Fruit fly (Drosophila melanogaster): Measurements from ENCODE around the gene Ir87a.

The Ir87a gene

dm6 chr3R:13434325-13435168 is 14.5 kb downstream of the Ir87a start, which contains the start of gene yrt:
Gene yrt, minus strand, starts transcription at chr3R:13434984.
- no peak for TF ChIP-seq CG1620 (GFP tag; optimal IDR thresholded peaks at IDR 0.05)
- peak; percentile 41 for TF ChIP-seq bab1 (GFP tag; optimal IDR thresholded peaks at IDR 0.05)
- TF ChIP-seq CG11617 (GFP tag; optimal IDR thresholded peaks at IDR 0.05): no peak
- TF ChIP-seq toe (GFP tag; optimal IDR thresholded peaks at IDR 0.05): no peak
- peak; percentile 90 for TF ChIP-seq pad (GFP tag; optimal IDR thresholded peaks at IDR 0.05)

dm6 chr3R:13435836-13436235 is 15.8 kb downstream of the Ir87a start:
- TF ChIP-seq CG12768 (GFP tag; optimal IDR thresholded peaks at IDR 0.05) (no peak), CG14711 (tag; optimal IDR thresholded peaks at IDR 0.05) (no peak), kay (GFP tag; ENCODE audit: borderline replicate concordance) (no peak), CG5204 (GFP tag; optimal IDR thresholded peaks at IDR 0.05) (no peak), Crg-1 (GFP tag; optimal IDR thresholded peaks at IDR 0.05) (no peak), Hr96 (GFP tag; optimal IDR thresholded peaks at IDR 0.05) (no peak), CG11617 (GFP tag; optimal IDR thresholded peaks at IDR 0.05) (no peak)

- no peak for TF ChIP-seq CG5204 (GFP tag; optimal IDR thresholded peaks at IDR 0.05)
- TF ChIP-seq CG33017 (tag; optimal IDR thresholded peaks at IDR 0.05): no peak
- no peak for TF ChIP-seq CG7101 (tag; optimal IDR thresholded peaks at IDR 0.05)
- TF ChIP-seq bab1 (GFP tag; optimal IDR thresholded peaks at IDR 0.05): no peak
- no peak for TF ChIP-seq Hr96 (GFP tag; optimal IDR thresholded peaks at IDR 0.05)
Measured at dm6 chr3R:13441703-13442102, 21.6 kb downstream of the Ir87a start.

- TF ChIP-seq CG33017 (tag; optimal IDR thresholded peaks at IDR 0.05): no peak
- no peak for TF ChIP-seq toe (GFP tag; optimal IDR thresholded peaks at IDR 0.05)
- TF ChIP-seq Crg-1 (GFP tag; optimal IDR thresholded peaks at IDR 0.05): no peak
- TF ChIP-seq Mnt (GFP tag; optimal IDR thresholded peaks at IDR 0.05): no peak
- no peak for TF ChIP-seq CG5204 (GFP tag; optimal IDR thresholded peaks at IDR 0.05)
- no peak for TF ChIP-seq ovo (GFP tag; optimal IDR thresholded peaks at IDR 0.05)
- no peak for TF ChIP-seq cic (GFP tag; optimal IDR thresholded peaks at IDR 0.05)
- TF ChIP-seq CG7101 (tag; optimal IDR thresholded peaks at IDR 0.05): no peak
- no peak for TF ChIP-seq CG11617 (GFP tag; optimal IDR thresholded peaks at IDR 0.05)
- no peak for TF ChIP-seq CG7045 (GFP tag; optimal IDR thresholded peaks at IDR 0.05)
- no peak for TF ChIP-seq kay (GFP tag; ENCODE audit: borderline replicate concordance)
- no peak for TF ChIP-seq pad (GFP tag; optimal IDR thresholded peaks at IDR 0.05)
- no peak for TF ChIP-seq tj (GFP tag; optimal IDR thresholded peaks at IDR 0.05)
- TF ChIP-seq CG12768 (GFP tag; optimal IDR thresholded peaks at IDR 0.05): no peak
- no peak for TF ChIP-seq Hr96 (GFP tag; optimal IDR thresholded peaks at IDR 0.05)
- TF ChIP-seq CG1620 (GFP tag; optimal IDR thresholded peaks at IDR 0.05): no peak
- no peak for TF ChIP-seq bab1 (GFP tag; optimal IDR thresholded peaks at IDR 0.05)
- TF ChIP-seq cnc (optimal IDR thresholded peaks at IDR 0.05): no peak
Measured at dm6 chr3R:13446048-13446447, 26.0 kb downstream of the Ir87a start.

dm6 chr3R:13446489-13446888 is 26.4 kb downstream of the Ir87a start:
- TF ChIP-seq CG12768 (GFP tag; optimal IDR thresholded peaks at IDR 0.05) (no peak), CG7045 (GFP tag; optimal IDR thresholded peaks at IDR 0.05) (no peak), CG5204 (GFP tag; optimal IDR thresholded peaks at IDR 0.05) (no peak), tj (GFP tag; optimal IDR thresholded peaks at IDR 0.05) (no peak), CG33017 (tag; optimal IDR thresholded peaks at IDR 0.05) (no peak), CG1620 (GFP tag; optimal IDR thresholded peaks at IDR 0.05) (no peak), kay (GFP tag; ENCODE audit: borderline replicate concordance) (no peak), Clk (GFP tag; optimal IDR thresholded peaks at IDR 0.05) (no peak), Crg-1 (GFP tag; optimal IDR thresholded peaks at IDR 0.05) (no peak), bab1 (GFP tag; optimal IDR thresholded peaks at IDR 0.05) (no peak), toe (GFP tag; optimal IDR thresholded peaks at IDR 0.05) (no peak), cic (GFP tag; optimal IDR thresholded peaks at IDR 0.05) (no peak), Hr96 (GFP tag; optimal IDR thresholded peaks at IDR 0.05) (no peak), ovo (GFP tag; optimal IDR thresholded peaks at IDR 0.05) (no peak), cnc (optimal IDR thresholded peaks at IDR 0.05) (no peak), CG11617 (GFP tag; optimal IDR thresholded peaks at IDR 0.05) (no peak)

- TF ChIP-seq bab1 (GFP tag; optimal IDR thresholded peaks at IDR 0.05): no peak
- no peak for TF ChIP-seq CG11617 (GFP tag; optimal IDR thresholded peaks at IDR 0.05)
- no peak for TF ChIP-seq toe (GFP tag; optimal IDR thresholded peaks at IDR 0.05)
- no peak for TF ChIP-seq CG12768 (GFP tag; optimal IDR thresholded peaks at IDR 0.05)
- TF ChIP-seq Clk (GFP tag; optimal IDR thresholded peaks at IDR 0.05): no peak
- TF ChIP-seq Crg-1 (GFP tag; optimal IDR thresholded peaks at IDR 0.05): no peak
- no peak for TF ChIP-seq ovo (GFP tag; optimal IDR thresholded peaks at IDR 0.05)
- TF ChIP-seq CG33017 (tag; optimal IDR thresholded peaks at IDR 0.05): no peak
- no peak for TF ChIP-seq kay (GFP tag; ENCODE audit: borderline replicate concordance)
- TF ChIP-seq tj (GFP tag; optimal IDR thresholded peaks at IDR 0.05): no peak
- TF ChIP-seq pad (GFP tag; optimal IDR thresholded peaks at IDR 0.05): no peak
- no peak for TF ChIP-seq Hr96 (GFP tag; optimal IDR thresholded peaks at IDR 0.05)
- TF ChIP-seq Mnt (GFP tag; optimal IDR thresholded peaks at IDR 0.05): no peak
- no peak for TF ChIP-seq CG5204 (GFP tag; optimal IDR thresholded peaks at IDR 0.05)
- TF ChIP-seq CG7045 (GFP tag; optimal IDR thresholded peaks at IDR 0.05): no peak
- no peak for TF ChIP-seq CG1620 (GFP tag; optimal IDR thresholded peaks at IDR 0.05)
Measured at dm6 chr3R:13448354-13448753, 28.3 kb downstream of the Ir87a start.
